Fruit fly (Drosophila melanogaster) whole organism, larva: ENCODE measurements around the gene CalpC.
A peak's percentile ranks its signal among the peaks of the same experiment; 100 is the strongest.

Source experiments
- noc ChIP-seq: fragments of 200-800 bp; sonication (Bioruptor generic); optimal IDR thresholded peaks from 3 replicates; lab custom pipeline; 2019; ENCODE audit warnings: missing biosample characterization, mild to moderate bottlenecking, missing genetic modification characterization, moderate library complexity

Gene CalpC

DNA sequence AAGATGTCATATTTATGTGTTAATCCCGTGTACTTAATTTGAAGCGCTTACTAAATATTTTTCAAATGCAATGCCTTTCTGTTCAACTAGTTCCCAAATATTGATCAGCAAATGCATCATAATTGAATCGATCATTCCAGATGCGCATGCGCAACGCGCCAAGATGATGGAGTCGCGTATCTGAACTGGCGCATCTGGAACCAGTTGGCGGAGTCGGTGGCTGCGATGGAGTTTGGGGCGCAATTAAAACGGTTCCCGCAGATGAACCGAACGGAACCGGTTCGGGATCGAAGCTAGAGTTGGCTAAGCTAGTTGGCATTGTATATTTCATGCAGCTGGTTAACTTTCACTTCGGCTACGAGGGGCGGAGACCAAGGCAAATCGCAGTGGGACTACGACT lies at the start of gene CalpC:
TSS of gene CalpC (plus strand) at position 292 of the 400 bp plus-strand sequence.
- no peak for TF ChIP-seq noc

DNA sequence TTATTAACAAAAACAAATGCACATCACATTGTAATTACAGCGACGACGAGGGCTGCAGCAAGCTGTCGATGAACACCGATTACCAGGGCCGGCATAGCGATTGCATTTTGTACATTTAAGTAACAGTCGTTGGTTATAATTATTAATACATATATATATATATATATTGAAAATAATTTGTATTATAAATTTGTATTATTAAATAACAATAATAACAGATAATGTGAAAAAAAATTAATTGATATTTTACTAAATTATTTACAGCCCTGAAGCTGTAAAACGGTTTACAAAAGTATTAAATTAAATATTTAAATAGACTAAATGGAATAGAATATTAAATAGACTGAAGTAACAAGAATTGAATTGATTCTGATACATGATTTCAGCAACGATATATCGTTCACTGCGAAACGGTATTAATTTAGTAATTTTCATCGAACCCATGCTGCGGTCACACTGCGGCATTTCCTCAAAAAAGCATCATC lies 49.7 kb upstream of the CalpC start, which contains the start of the genes kat80 and Prosalpha4:
TSS of gene kat80 (minus strand) at position 327 of the 485 bp plus-strand sequence.
TSS of gene Prosalpha4 (plus strand) at position 417 of the 485 bp plus-strand sequence.
- TF ChIP-seq noc, result peak; percentile 59

- no peak for TF ChIP-seq noc
Observed at dm6 chrX:16277878-16278506, 47.6 kb upstream of the CalpC start, which contains the start of gene eas. Gene eas, plus strand, starts transcription at chrX:16278328.

DNA sequence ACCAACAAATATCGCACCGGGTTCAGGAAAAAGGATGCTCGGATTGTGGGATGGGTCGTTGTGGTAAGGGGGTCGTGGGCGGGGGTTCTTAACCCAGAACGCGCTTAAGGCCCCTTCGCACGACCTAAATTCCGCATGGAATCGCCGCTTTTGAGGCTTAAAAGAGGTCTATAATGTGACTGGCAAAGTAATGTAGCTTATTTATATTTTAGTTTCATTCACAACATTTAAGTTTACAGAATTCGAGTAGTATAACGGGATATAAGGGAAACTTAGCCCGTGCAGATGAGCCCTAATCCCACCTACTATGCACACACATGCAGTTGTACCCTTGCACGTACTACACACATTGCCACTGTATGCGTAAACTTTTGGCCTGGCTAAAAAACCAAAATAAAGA lies 46.8 kb upstream of the CalpC start:
- peak; percentile 48 for TF ChIP-seq noc

- TF ChIP-seq noc, result peak; percentile 90
Observed at dm6 chrX:16279340-16279941, 46.1 kb upstream of the CalpC start.

- no peak for TF ChIP-seq noc
Observed at dm6 chrX:16281305-16281704, 44.3 kb upstream of the CalpC start.

dm6 chrX:16281717-16282529 lies 43.6 kb upstream of the CalpC start:
- TF ChIP-seq noc, result peak; percentile 54

DNA sequence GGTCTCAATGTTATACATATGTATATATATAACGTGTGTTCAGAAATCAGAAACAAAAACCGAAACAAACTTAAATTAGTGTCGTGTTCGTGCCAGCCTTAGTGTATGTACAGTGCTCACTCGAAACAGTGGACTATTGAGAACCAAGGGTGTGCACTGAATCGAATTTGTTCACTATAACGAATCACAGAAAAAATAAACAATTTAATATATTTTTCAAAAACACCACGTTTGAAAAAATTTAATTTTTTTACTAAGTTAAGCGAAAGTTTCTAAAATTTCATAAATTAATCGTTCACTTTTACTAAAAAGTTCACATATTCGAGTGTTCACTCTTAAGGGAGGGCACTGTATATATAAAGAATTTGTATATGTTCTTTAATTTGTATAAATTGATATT lies 40.4 kb upstream of the CalpC start:
- peak; percentile 51 for TF ChIP-seq noc

DNA sequence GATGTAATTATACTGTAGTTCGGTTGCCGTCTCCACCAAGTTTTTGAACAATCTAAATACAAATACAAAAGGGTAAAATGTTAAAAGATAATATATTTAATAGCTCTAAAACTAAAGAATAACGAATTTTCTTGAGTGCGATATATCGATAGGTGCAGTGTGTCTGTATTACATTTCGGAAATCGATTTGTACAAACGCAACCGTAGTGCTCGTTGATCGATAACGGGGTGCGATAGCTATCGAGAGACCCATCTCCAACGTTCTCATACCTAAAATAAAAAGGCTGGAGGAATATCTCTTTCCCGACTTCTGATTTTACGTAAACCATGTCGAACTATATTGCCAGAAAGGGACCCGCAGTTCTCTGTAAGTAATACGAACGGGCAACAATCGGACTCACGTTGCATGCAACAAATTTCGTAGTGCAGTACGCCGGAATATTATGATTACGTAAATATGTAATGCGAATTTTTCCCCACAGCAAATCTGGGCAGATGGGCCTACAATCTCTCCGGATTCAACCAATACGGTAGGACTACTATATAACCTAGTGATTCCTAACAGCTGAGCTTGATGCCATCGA lies 39.4 kb upstream of the CalpC start, which contains the start of gene UQCR-14:
TSS of gene UQCR-14 (plus strand) at position 206 of the 584 bp plus-strand sequence.
- TF ChIP-seq noc, result peak; percentile 19

DNA sequence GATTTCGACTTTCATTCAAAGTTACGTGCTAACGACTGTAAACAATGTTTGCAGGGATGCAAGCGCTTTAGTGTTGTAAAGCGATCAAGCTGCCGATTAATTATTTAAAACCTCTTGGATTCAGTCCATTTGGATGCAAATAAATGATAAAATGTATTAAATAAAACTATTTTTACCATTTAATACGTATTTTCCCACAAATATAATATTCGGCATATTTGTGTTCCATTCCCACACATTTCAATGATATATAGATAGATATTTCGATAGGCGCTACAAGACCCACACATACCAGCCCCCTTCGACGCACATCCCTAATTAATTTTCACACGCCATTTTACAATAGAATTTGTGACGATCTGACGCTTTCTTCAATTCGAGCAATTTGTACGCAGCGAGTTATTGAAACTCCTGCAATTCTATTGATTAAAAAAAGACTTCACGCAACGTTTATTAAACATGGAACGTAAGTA lies 37.0 kb upstream of the CalpC start, which contains the start of the genes CG32576 and caz:
TSS of gene CG32576 (minus strand) at position 42 of the 473 bp plus-strand sequence.
TSS of gene caz (plus strand) at position 319 of the 473 bp plus-strand sequence.
- TF ChIP-seq noc, result peak; percentile 28

DNA sequence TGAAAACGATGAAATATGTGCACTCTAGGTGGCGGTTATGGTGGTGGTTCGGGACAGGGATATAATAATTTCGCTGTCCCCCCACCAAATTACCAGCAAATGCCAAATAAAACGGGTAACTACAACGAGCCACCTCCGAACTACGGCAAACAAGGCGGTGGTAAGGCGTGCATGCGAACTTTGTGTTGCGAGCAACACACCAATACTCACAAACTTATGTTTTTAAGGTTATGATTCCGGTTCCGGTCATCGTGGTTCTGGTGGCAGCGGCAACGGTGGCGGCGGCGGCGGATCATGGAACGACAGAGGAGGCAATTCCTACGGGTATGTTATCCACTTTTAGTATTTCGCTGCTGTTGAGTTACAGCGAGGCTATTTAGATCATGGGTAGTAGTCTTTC lies 36.6 kb upstream of the CalpC start:
- no peak for TF ChIP-seq noc

DNA sequence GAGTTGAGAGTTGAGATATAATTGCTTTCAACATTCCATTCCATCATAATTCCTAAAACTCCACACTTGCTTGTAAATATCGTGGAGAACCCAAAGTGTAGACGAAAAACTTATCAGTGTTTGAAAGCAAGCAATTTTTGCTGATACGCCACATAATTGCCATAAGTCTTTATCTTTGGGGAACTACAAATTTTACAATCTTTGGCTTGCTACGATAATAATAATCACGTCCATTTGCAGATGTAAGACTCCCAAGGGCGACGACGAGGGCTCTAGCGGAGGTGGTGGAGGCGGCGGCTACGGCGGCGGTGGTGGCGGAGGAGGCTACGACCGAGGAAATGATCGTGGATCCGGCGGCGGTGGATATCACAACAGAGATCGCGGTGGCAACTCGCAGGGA lies 32.9 kb upstream of the CalpC start:
- no peak for TF ChIP-seq noc

dm6 chrX:16296423-16297292 lies 28.9 kb upstream of the CalpC start, which contains the start of gene CG3632:
Gene CG3632, plus strand, starts transcription at chrX:16296671.
- TF ChIP-seq noc, result no peak

- TF ChIP-seq noc, result no peak
Observed at dm6 chrX:16297618-16298017, 27.9 kb upstream of the CalpC start, which contains the start of gene ERp44. Gene ERp44, minus strand, starts transcription at chrX:16297718.

DNA sequence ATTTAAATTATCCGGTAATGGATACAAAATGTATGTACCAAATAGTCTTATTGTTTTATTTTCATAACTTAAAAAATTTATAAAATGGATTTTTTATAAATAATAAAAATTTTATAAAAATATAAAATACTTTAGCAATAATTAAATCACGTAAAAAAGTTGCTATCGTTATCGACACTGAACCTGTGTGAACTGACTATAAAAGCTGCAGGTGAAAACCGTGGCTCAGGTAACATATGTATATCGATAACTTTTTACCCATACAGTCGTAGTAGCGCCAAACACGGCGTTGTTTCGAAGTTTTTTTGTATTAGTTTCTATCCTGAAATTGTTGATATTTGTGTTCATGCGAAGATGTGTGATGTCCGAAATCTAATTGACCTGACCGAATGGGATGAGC lies 21.9 kb upstream of the CalpC start, which contains the start of gene CG3679:
TSS of gene CG3679 (plus strand) at position 235 of the 400 bp plus-strand sequence.
- TF ChIP-seq noc, result no peak
